Worm (Caenorhabditis elegans) whole organism, early embryonic: ENCODE data around the gene T09F3.2.

Experiments
- F13C5.2 ChIP-seq: sonication (generic microtip); optimal IDR thresholded peaks from 2 replicates; lab custom pipeline; 2017; ENCODE audit warnings: mild to moderate bottlenecking, missing genetic modification characterization, inconsistent platforms, missing compliant biosample characterization
- aly-1 ChIP-seq: sonication (generic microtip); optimal IDR thresholded peaks from 2 replicates; lab custom pipeline; 2016; ENCODE audit warnings: missing genetic modification characterization, missing compliant biosample characterization
- ama-1 ChIP-seq: fragments of 150-350 bp; optimal IDR thresholded peaks from 2 replicates; lab custom pipeline; 2014
- ceh-13 ChIP-seq: fragments of 200-800 bp; sonication (Bioruptor generic); optimal IDR thresholded peaks from 2 replicates; lab custom pipeline; 2018; ENCODE audit warnings: mild to moderate bottlenecking, missing genetic modification characterization, missing compliant biosample characterization
- flt-1 ChIP-seq: fragments of 200-800 bp; sonication (Bioruptor generic); IDR thresholded peaks from 2 replicates; pipeline ENCODE4 v1.3.6; 2022; ENCODE audit warnings: missing genetic modification characterization, missing compliant biosample characterization
- hmg-4 ChIP-seq: fragments of 200-800 bp; sonication (Bioruptor generic); optimal IDR thresholded peaks from 2 replicates; lab custom pipeline; 2018; ENCODE audit warnings: mild to moderate bottlenecking, missing genetic modification characterization, missing compliant biosample characterization
- pes-1 ChIP-seq: fragments of 200-800 bp; sonication (Bioruptor generic); IDR thresholded peaks from 2 replicates; pipeline ENCODE4 v1.3.6; 2022; ENCODE audit warnings: missing genetic modification reagents, missing genetic modification characterization, missing compliant biosample characterization
- sea-1 ChIP-seq: fragments of 200-800 bp; sonication (Bioruptor generic); conservative IDR thresholded peaks from 2 replicates; pipeline ENCODE4 v1.3.6; 2022; ENCODE audit warnings: missing genetic modification characterization, missing compliant biosample characterization
- tbx-37 ChIP-seq: fragments of 200-800 bp; sonication (Bioruptor generic); conservative IDR thresholded peaks from 2 replicates; pipeline ENCODE4 v1.3.6; 2022; ENCODE audit warnings: missing genetic modification reagents, missing genetic modification characterization, missing compliant biosample characterization
- tra-4 ChIP-seq: sonication (generic microtip); optimal IDR thresholded peaks from 2 replicates; lab custom pipeline; 2017; ENCODE audit warnings: missing genetic modification characterization, missing compliant biosample characterization

ce11 chrII:10416332-10416863 is 25.4 kb downstream of the T09F3.2 start, which contains the start of gene eif-2A:
- TF ChIP-seq ama-1 = no peak
- no peak for TF ChIP-seq aly-1 (tag; lab: Kevin White, UChicago)
- no peak for TF ChIP-seq F13C5.2 (tag; lab: Kevin White, UChicago)
- TF ChIP-seq pes-1 (GFP tag; lab: Robert Waterston, UW) = no peak
- TF ChIP-seq tbx-37 (GFP tag; lab: Robert Waterston, UW) = no peak
- TF ChIP-seq flt-1 (GFP tag; lab: Robert Waterston, UW) = no peak
- no peak for TF ChIP-seq tra-4 (tag; lab: Kevin White, UChicago)
- TF ChIP-seq ceh-13 (GFP tag; lab: Kevin White, UChicago) = no peak
- no peak for TF ChIP-seq hmg-4 (GFP tag; lab: Kevin White, UChicago)
- TF ChIP-seq sea-1 (GFP tag; lab: Robert Waterston, UW) = no peak
